Fruit fly (Drosophila melanogaster): ENCODE results near the gene Cad74A.

DNA sequence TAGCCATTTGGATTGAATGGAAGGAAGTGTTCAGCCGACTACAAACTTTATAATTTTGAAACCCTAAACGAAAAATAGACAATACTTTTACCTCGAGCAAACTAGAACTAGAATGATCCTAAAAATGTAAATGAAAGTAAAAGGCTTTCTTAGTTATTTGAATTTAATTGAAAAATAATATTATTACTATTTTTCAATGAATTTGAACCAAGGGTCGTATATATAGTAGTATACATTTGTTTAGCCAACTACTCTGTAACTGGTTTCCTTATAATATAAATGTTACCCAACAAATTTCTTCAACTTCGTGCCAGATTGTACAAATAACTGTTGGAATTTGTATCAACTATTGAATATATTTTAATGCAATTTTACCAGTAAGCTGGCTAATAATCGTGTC is 53.9 kb downstream of the Cad74A start, which contains the start of gene CG13725:
- TF ChIP-seq cic (GFP tag; optimal IDR thresholded peaks at IDR 0.05) (no peak), CG12768 (GFP tag; optimal IDR thresholded peaks at IDR 0.05) (no peak), CG33017 (tag; optimal IDR thresholded peaks at IDR 0.05) (no peak), kay (GFP tag; ENCODE audit: borderline replicate concordance) (no peak), CG1620 (GFP tag; optimal IDR thresholded peaks at IDR 0.05) (no peak), CG7045 (GFP tag; optimal IDR thresholded peaks at IDR 0.05) (no peak), Hr96 (GFP tag; optimal IDR thresholded peaks at IDR 0.05) (no peak), Clk (GFP tag; optimal IDR thresholded peaks at IDR 0.05) (no peak), CG14711 (tag; optimal IDR thresholded peaks at IDR 0.05) (no peak), CG11617 (GFP tag; optimal IDR thresholded peaks at IDR 0.05) (no peak), toe (GFP tag; optimal IDR thresholded peaks at IDR 0.05) (no peak), Mnt (GFP tag; optimal IDR thresholded peaks at IDR 0.05) (no peak), CG5204 (GFP tag; optimal IDR thresholded peaks at IDR 0.05) (no peak)

Data from whole organism, adult.